Fruit fly (Drosophila melanogaster) whole organism, wandering third instar larva: ENCODE results near the gene Ugt37A1.

Source experiments
- Abd-B ChIP-seq: fragments of >200 bp; optimal IDR thresholded peaks from 2 replicates; lab custom pipeline; 2017; ENCODE audit warnings: missing biosample characterization, missing genetic modification characterization
- CG32264 ChIP-seq: fragments of 200-800 bp; sonication (Bioruptor generic); optimal IDR thresholded peaks from 2 replicates; lab custom pipeline; 2016; ENCODE audit warnings: missing biosample characterization, missing genetic modification characterization
- CG9705 ChIP-seq: fragments of 200-800 bp; sonication (Bioruptor generic); optimal IDR thresholded peaks from 2 replicates; lab custom pipeline; 2018; ENCODE audit warnings: missing biosample characterization, mild to moderate bottlenecking, missing genetic modification characterization
- CrebA ChIP-seq: fragments of 200-800 bp; sonication (Bioruptor generic); optimal IDR thresholded peaks from 2 replicates; lab custom pipeline; 2016; ENCODE audit warnings: missing biosample characterization, mild to moderate bottlenecking, missing genetic modification characterization, borderline replicate concordance
- Dif ChIP-seq: fragments of 200-275, 200-300 bp; sonication (Bioruptor generic); optimal IDR thresholded peaks from 2 replicates; lab custom pipeline; 2018; ENCODE audit warnings: missing biosample characterization, missing genetic modification characterization; ENCODE audit not compliant: partially characterized antibody
- HLH106 ChIP-seq: fragments of 200-800 bp; optimal IDR thresholded peaks from 3 replicates; lab custom pipeline; 2019; ENCODE audit warnings: missing biosample characterization, mild to moderate bottlenecking, missing genetic modification characterization, moderate library complexity
- Hnf4 ChIP-seq: fragments of 200-800 bp; sonication (Bioruptor generic); optimal IDR thresholded peaks from 2 replicates; lab custom pipeline; 2016; ENCODE audit warnings: missing biosample characterization, mild to moderate bottlenecking, missing genetic modification characterization
- Hr78 ChIP-seq: fragments of >200 bp; optimal IDR thresholded peaks from 2 replicates; lab custom pipeline; 2017; ENCODE audit warnings: missing biosample characterization, missing genetic modification characterization
- Hr83 ChIP-seq: fragments of 200-300 bp; sonication (Bioruptor generic); optimal IDR thresholded peaks from 2 replicates; lab custom pipeline; 2016; ENCODE audit warnings: missing biosample characterization, mild to moderate bottlenecking, missing genetic modification characterization, moderate library complexity; ENCODE audit not compliant: poor library complexity, severe bottlenecking
- Jra ChIP-seq: sonication (Bioruptor generic); optimal IDR thresholded peaks from 2 replicates; lab custom pipeline; 2016; ENCODE audit warnings: missing biosample characterization, missing genetic modification characterization
- OdsH ChIP-seq: fragments of 200-800 bp; sonication (Bioruptor generic); optimal IDR thresholded peaks from 2 replicates; lab custom pipeline; 2016; ENCODE audit warnings: missing biosample characterization, mild to moderate bottlenecking, missing genetic modification characterization
- Sp1 ChIP-seq: fragments of 200-800 bp; sonication (Bioruptor generic); optimal IDR thresholded peaks from 3 replicates; lab custom pipeline; 2019; ENCODE audit warnings: missing biosample characterization, mild to moderate bottlenecking, missing genetic modification characterization, moderate library complexity
- Vsx2 ChIP-seq: fragments of 200-300, 225-300 bp; sonication (Bioruptor generic); optimal IDR thresholded peaks from 2 replicates; lab custom pipeline; 2018; ENCODE audit warnings: missing biosample characterization, missing genetic modification characterization; ENCODE audit not compliant: partially characterized antibody
- br ChIP-seq: fragments of 200-800 bp; sonication (Bioruptor generic); optimal IDR thresholded peaks from 2 replicates; lab custom pipeline; 2016; ENCODE audit warnings: missing biosample characterization, missing genetic modification characterization
- dmrt93B ChIP-seq: fragments of 200-800 bp; sonication (Bioruptor generic); optimal IDR thresholded peaks from 2 replicates; lab custom pipeline; 2018; ENCODE audit warnings: missing biosample characterization, mild to moderate bottlenecking, missing genetic modification characterization
- dsf ChIP-seq: sonication (Bioruptor generic); optimal IDR thresholded peaks from 2 replicates; lab custom pipeline; 2016; ENCODE audit warnings: missing biosample characterization, missing genetic modification characterization, borderline replicate concordance
- ey ChIP-seq: fragments of 200-800 bp; sonication (Bioruptor generic); optimal IDR thresholded peaks from 2 replicates; lab custom pipeline; 2016; ENCODE audit warnings: missing biosample characterization, missing genetic modification characterization
- foxo ChIP-seq, 2 experiments: fragments of 200-800 bp; sonication (Bioruptor generic); optimal IDR thresholded peaks; 2 replicates in 1 of 2; 3 replicates in 1 of 2; lab custom pipeline; 2016 to 2017; ENCODE audit warnings: missing biosample characterization in 2 of 2, missing genetic modification characterization in 2 of 2
- fru ChIP-seq: fragments of 200-800 bp; sonication (Bioruptor generic); optimal IDR thresholded peaks from 3 replicates; lab custom pipeline; 2016; ENCODE audit warnings: missing biosample characterization, mild to moderate bottlenecking, missing genetic modification characterization
- h ChIP-seq: fragments of 200-800 bp; sonication (Bioruptor generic); optimal IDR thresholded peaks from 3 replicates; lab custom pipeline; 2016; ENCODE audit warnings: missing biosample characterization, mild to moderate bottlenecking, missing genetic modification characterization
- psq ChIP-seq: fragments of 200-800 bp; sonication (Bioruptor generic); optimal IDR thresholded peaks from 3 replicates; lab custom pipeline; 2017; ENCODE audit warnings: missing biosample characterization, mild to moderate bottlenecking, missing genetic modification characterization, moderate library complexity
- rgr ChIP-seq: fragments of 200-800 bp; sonication (Bioruptor generic); optimal IDR thresholded peaks from 3 replicates; lab custom pipeline; 2016; ENCODE audit warnings: missing biosample characterization, mild to moderate bottlenecking, missing genetic modification characterization
- sage ChIP-seq: fragments of 200-800 bp; sonication (Bioruptor generic); optimal IDR thresholded peaks from 2 replicates; lab custom pipeline; 2016; ENCODE audit warnings: missing biosample characterization, mild to moderate bottlenecking, missing genetic modification characterization
- usp ChIP-seq: fragments of >200 bp; optimal IDR thresholded peaks from 2 replicates; lab custom pipeline; 2017; ENCODE audit warnings: missing biosample characterization, missing genetic modification characterization
- woc ChIP-seq: sonication (Bioruptor generic); optimal IDR thresholded peaks from 2 replicates; lab custom pipeline; 2016; ENCODE audit warnings: missing biosample characterization, mild to moderate bottlenecking, missing genetic modification characterization

Ugt37A1 gene

DNA sequence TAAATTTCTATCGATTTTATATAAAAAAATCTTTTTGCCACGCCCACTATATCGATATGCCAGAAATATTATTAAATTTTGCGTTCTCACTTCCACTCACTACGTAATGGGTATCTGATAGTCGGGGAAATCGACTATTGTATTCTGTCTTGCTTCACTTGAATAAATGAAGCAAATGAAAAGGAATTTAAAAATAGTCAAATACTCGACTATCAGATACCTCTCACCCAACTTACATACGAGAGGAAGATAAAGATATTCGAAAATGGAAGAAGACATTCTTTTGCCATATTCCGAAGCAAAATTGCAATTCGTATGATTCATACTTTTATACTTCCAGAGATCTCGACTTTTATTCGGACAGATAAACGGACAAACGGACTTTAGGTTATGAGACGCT is 39.9 kb upstream of the Ugt37A1 start:
- no peak for TF ChIP-seq sage (GFP tag; lab: Kevin White, UChicago)
- TF ChIP-seq HLH106 (tag; lab: Kevin White, UChicago): no peak
- no peak for TF ChIP-seq Vsx2 (GFP tag; lab: Kevin White, UChicago)
- TF ChIP-seq foxo (GFP tag; optimal IDR thresholded peaks at IDR 0.05; lab: Kevin White, UChicago): no peak
- no peak for TF ChIP-seq dsf (GFP tag; lab: Kevin White, UChicago)
- no peak for TF ChIP-seq h (GFP tag; lab: Kevin White, UChicago)
- TF ChIP-seq CG32264: no peak

DNA sequence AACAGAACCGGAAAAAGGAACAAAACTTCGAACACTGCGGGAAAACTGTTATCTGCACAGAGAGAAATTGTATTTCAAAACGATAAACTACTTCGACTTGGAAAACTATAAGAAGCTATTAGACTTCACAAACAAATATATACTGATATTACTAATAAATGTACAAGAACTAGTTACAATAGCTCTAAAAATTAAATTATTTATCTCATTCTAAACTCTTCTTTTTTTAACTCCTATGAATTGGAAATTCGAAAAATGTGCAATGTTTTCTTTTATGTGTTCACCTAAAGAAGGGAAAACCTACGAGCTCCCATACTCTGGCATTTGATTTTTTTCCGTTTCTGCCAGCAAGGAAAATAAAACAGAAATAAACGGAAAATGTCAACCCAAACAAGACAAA is 27.5 kb upstream of the Ugt37A1 start:
- no peak for TF ChIP-seq Sp1 (GFP tag; lab: Kevin White, UChicago)
- no peak for TF ChIP-seq Abd-B (GFP tag; lab: Kevin White, UChicago)
- no peak for TF ChIP-seq ey
- TF ChIP-seq Hr78: no peak
- no peak for TF ChIP-seq woc (GFP tag; lab: Kevin White, UChicago)

DNA sequence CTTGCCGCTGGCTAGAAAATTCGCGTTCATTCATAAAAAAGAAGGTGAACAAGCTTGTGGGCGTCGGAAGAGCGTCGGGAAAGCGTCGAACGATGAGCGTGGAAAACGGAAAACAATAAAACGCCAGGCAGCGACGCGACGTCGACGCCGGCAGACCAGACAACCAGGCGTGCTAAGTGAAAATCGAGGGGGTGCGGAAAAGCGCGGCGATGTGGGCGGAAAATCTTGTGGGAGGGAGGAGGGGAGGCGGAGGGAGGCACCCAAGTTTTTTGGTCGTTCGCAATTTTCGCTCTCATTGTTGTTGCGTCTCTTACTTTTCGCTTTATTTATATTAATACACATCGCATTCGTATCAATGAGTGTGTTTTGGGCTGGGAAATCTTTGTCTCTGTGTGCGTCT is 27.0 kb upstream of the Ugt37A1 start:
- TF ChIP-seq dmrt93B (GFP tag; lab: Kevin White, UChicago): no peak
- peak; percentile 7 for TF ChIP-seq fru (GFP tag; lab: Kevin White, UChicago)

DNA sequence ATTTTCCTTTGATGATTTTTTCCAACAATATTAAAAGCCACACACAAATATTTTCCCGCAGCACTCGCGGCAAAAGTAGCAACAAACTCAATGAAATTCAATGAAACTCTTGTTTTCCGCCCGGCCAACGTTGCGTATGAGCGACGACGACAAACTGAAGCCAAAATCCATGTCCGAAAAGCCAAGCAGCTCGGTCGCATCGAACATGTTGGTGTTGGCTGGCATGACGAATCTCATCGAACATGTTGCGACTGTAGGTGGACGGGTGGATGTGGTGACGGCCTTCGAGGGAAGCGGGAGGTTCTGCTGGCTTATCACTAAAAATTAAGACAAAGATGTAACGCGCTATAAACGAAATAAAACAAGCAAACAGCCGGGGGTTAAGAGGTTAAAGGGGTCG is 25.3 kb upstream of the Ugt37A1 start:
- TF ChIP-seq Vsx2 (GFP tag; lab: Kevin White, UChicago) (no peak), CG9705 (GFP tag; lab: Kevin White, UChicago) (no peak), dsf (GFP tag; lab: Kevin White, UChicago) (no peak), fru (GFP tag; lab: Kevin White, UChicago) (no peak), Dif (GFP tag; lab: Kevin White, UChicago) (no peak)

DNA sequence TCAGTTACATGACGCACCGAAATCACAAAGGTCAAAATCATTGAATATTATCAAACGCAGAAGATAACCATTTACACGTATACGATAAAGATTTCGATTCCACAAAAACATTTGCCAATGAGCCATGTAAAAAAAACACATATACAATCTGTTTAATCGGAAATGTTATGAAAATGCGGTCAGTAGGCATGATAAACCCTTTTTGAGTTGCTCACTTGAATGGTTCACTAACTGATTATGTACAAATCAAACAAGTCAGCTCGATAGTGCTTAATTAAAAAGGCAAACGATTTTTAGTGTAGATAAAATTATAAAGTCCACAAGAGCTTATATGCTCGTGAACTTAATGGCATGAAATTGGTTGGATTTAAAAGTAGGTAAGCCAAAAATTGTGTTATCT is 23.1 kb upstream of the Ugt37A1 start:
- TF ChIP-seq CG32264 (no peak), Abd-B (GFP tag; lab: Kevin White, UChicago) (no peak), dmrt93B (GFP tag; lab: Kevin White, UChicago) (no peak), br (GFP tag; lab: Kevin White, UChicago) (no peak), Jra (no peak)
- TF ChIP-seq, all 38 proteins: peak for 0

DNA sequence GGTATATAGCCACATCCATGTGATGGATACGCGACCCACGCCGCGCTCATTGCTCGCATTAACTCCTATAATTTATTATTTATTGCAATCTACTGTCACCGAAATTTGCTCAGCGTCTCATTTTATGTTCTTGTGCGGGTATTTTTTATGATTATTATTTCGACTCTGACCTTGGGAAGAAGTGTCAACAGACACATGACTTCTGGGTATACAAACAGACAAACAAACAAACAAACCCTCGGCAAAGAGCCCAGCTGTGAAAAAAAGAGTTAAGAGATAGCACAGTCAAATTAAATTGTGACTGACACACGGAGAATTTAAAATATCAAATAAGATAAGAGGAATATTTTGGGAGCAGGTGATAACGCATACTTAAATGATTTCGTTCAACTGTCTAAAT is 16.1 kb upstream of the Ugt37A1 start:
- TF ChIP-seq dsf (GFP tag; lab: Kevin White, UChicago) (no peak), h (GFP tag; lab: Kevin White, UChicago) (peak; percentile 18), foxo (GFP tag; optimal IDR thresholded peaks at IDR 0.05; lab: Kevin White, UChicago) (peak in 1 of 2 experiments; percentile 21), OdsH (GFP tag; lab: Kevin White, UChicago) (peak; percentile 13), CrebA (GFP tag; lab: Kevin White, UChicago) (no peak), HLH106 (tag; lab: Kevin White, UChicago) (peak; percentile 1), rgr (GFP tag; lab: Kevin White, UChicago) (peak; percentile 46), Hr83 (GFP tag; lab: Kevin White, UChicago) (peak; percentile 21), Hnf4 (GFP tag; lab: Kevin White, UChicago) (peak; percentile 7), psq (GFP tag; lab: Kevin White, UChicago) (no peak)

DNA sequence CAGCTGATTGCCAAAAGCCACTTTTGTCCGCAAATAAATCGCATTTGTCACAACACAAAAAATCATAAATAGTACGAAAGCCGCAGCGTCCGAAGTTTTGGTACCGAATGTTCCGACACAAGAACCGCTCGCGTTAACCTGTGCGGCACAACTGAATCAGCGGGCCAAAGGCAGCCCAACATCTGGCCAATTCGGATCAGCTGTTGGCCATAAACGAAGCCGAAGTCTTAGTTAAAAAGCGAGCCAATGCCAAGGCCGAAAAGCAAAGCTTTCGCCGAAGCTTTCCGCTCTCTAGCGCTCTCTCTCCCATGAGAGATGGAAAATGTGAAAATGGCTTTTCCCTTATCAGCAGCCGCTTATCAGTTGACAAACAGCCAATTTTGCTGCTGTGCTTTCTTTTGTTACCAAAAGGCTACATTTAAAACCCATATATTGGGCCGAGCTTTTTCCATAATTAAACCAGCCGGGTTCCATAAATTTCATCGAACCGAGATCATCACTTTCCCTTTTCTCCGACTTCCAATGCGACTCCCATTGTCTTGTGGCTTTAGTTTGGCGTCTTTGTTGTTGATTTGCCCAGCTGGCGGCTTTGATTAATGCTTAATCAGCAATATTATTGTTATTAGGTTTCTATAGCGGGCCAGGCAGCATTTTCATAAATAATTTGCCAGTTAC is 8.4 kb upstream of the Ugt37A1 start, which contains the start of gene CG16798:
TSS of gene CG16798 (minus strand) at position 216 of the 675 bp plus-strand sequence.
- no peak for TF ChIP-seq OdsH (GFP tag; lab: Kevin White, UChicago)
- TF ChIP-seq Hnf4 (GFP tag; lab: Kevin White, UChicago): no peak
- TF ChIP-seq usp: no peak
- TF ChIP-seq Hr83 (GFP tag; lab: Kevin White, UChicago): no peak
- TF ChIP-seq, all 38 proteins: peak for 0
